Worm (Caenorhabditis elegans): ENCODE measurements around the gene Y39B6A.37.

DNA sequence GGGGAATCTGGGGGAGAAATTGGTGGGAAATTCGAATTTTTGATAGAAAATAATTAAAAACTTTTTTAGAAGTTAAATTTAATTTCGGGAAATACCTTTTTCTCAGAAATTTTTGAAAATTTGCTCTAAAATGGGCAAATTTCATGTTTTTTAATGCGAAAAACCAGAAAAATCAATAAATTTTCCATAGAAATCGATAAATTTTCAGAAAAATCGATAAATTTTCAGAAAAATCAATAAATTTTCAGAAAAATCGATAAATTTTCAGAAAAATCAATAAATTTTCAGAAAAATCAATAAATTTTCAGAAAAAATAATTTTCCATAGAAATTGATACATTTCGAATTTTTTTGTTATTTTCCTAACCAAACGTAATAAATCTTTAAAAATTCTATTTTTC, 4.5 kb upstream of the Y39B6A.37 start:
- TF ChIP-seq elt-1 (tag; optimal IDR thresholded peaks at IDR 0.05) (no peak), mdl-1 (tag; optimal IDR thresholded peaks at IDR 0.05) (no peak), R02D3.7 (tag; optimal IDR thresholded peaks at IDR 0.05) (no peak), lin-39 (tag; optimal IDR thresholded peaks at IDR 0.05) (no peak), nhr-12 (tag; optimal IDR thresholded peaks at IDR 0.05) (no peak), ceh-16 (tag; optimal IDR thresholded peaks at IDR 0.05) (no peak), nhr-237 (tag; optimal IDR thresholded peaks at IDR 0.05) (no peak), ztf-4 (tag; optimal IDR thresholded peaks at IDR 0.05) (no peak)
